Fruit fly (Drosophila melanogaster) whole organism, embryonic: Measurements from ENCODE around the gene wdb.

Source experiments
- BtbVII ChIP-seq: fragments of 200-800 bp; sonication (Bioruptor generic); optimal IDR thresholded peaks from 3 replicates; lab custom pipeline; 2017; ENCODE audit warnings: missing biosample characterization, mild to moderate bottlenecking, missing genetic modification characterization
- CG10543 ChIP-seq: fragments of 200-800 bp; sonication (Bioruptor generic); optimal IDR thresholded peaks from 3 replicates; lab custom pipeline; 2017; ENCODE audit warnings: missing biosample characterization, mild to moderate bottlenecking, missing genetic modification characterization, moderate library complexity
- CG11504 ChIP-seq: fragments of 200-800 bp; sonication (Bioruptor generic); optimal IDR thresholded peaks from 3 replicates; lab custom pipeline; 2019; ENCODE audit warnings: missing biosample characterization, mild to moderate bottlenecking, missing genetic modification characterization, moderate library complexity
- CG12769 ChIP-seq: fragments of 200-800 bp; sonication (Bioruptor generic); optimal IDR thresholded peaks from 2 replicates; lab custom pipeline; 2019; ENCODE audit warnings: missing biosample characterization, mild to moderate bottlenecking, missing genetic modification characterization, moderate library complexity
- CG13624 ChIP-seq: fragments of 200-800 bp; sonication (Bioruptor generic); optimal IDR thresholded peaks from 2 replicates; lab custom pipeline; 2016; ENCODE audit warnings: missing biosample characterization, missing genetic modification characterization
- CG14050 ChIP-seq: fragments of 200-800 bp; sonication (Bioruptor generic); IDR thresholded peaks from 3 replicates; pipeline ENCODE4 v1.3.6; 2022; ENCODE audit warnings: missing biosample characterization, missing genetic modification characterization
- CG14860 ChIP-seq: fragments of 200-800 bp; sonication (Bioruptor generic); IDR thresholded peaks from 3 replicates; pipeline ENCODE4 v1.3.6; 2022; ENCODE audit warnings: missing biosample characterization, missing genetic modification characterization; ENCODE audit not compliant: partially characterized antibody
- CG16863 ChIP-seq: fragments of 200-800 bp; sonication (Bioruptor generic); optimal IDR thresholded peaks from 3 replicates; lab custom pipeline; 2016; ENCODE audit warnings: missing biosample characterization, missing genetic modification characterization
- CG18476 ChIP-seq: fragments of 200-800 bp; sonication (Bioruptor generic); optimal IDR thresholded peaks from 2 replicates; lab custom pipeline; 2016; ENCODE audit warnings: missing biosample characterization, mild to moderate bottlenecking, missing genetic modification characterization
- CG18599 ChIP-seq: fragments of 200-800 bp; sonication (Bioruptor generic); optimal IDR thresholded peaks from 3 replicates; lab custom pipeline; 2017; ENCODE audit warnings: missing biosample characterization, missing genetic modification characterization, mild to moderate bottlenecking, moderate library complexity, missing genetic modification reagents
- CG2120 ChIP-seq: fragments of 200-800 bp; sonication (Bioruptor generic); optimal IDR thresholded peaks from 3 replicates; lab custom pipeline; 2016; ENCODE audit warnings: missing biosample characterization, missing genetic modification characterization
- CG2678 ChIP-seq: fragments of 200-800 bp; sonication (Bioruptor generic); optimal IDR thresholded peaks from 3 replicates; lab custom pipeline; 2019; ENCODE audit warnings: missing biosample characterization, mild to moderate bottlenecking, missing genetic modification characterization, moderate library complexity
- CG3281 ChIP-seq: fragments of 200-800 bp; sonication (Bioruptor generic); optimal IDR thresholded peaks from 3 replicates; lab custom pipeline; 2017; ENCODE audit warnings: missing biosample characterization, mild to moderate bottlenecking, missing genetic modification characterization
- CG5180 ChIP-seq: fragments of 200-800 bp; sonication (Bioruptor generic); optimal IDR thresholded peaks from 3 replicates; lab custom pipeline; 2017; ENCODE audit warnings: missing biosample characterization, missing genetic modification characterization, mild to moderate bottlenecking, moderate library complexity, missing genetic modification reagents
- CG5953 ChIP-seq: fragments of 200-800 bp; sonication (Bioruptor generic); IDR thresholded peaks from 2 replicates; pipeline ENCODE4 v1.3.6; 2022; ENCODE audit warnings: missing biosample characterization, missing genetic modification characterization
- CG6175 ChIP-seq: fragments of 200-800 bp; sonication (Bioruptor generic); IDR thresholded peaks from 3 replicates; pipeline ENCODE4 v1.3.6; 2022; ENCODE audit warnings: missing biosample characterization, missing genetic modification characterization
- CG6689 ChIP-seq: fragments of 200-800 bp; sonication (Bioruptor generic); IDR thresholded peaks from 2 replicates; pipeline ENCODE4 v1.3.6; 2022; ENCODE audit warnings: missing biosample characterization, missing genetic modification characterization
- CG7839 ChIP-seq: fragments of 200-800 bp; sonication (Bioruptor generic); optimal IDR thresholded peaks from 3 replicates; lab custom pipeline; 2018; ENCODE audit warnings: missing biosample characterization, mild to moderate bottlenecking, missing genetic modification characterization, moderate library complexity
- CG8924 ChIP-seq: fragments of 200-800 bp; optimal IDR thresholded peaks from 3 replicates; lab custom pipeline; 2019; ENCODE audit warnings: missing biosample characterization, mild to moderate bottlenecking, missing genetic modification characterization, moderate library complexity
- CG9817 ChIP-seq: fragments of 200-800 bp; sonication (Bioruptor generic); optimal IDR thresholded peaks from 2 replicates; lab custom pipeline; 2018; ENCODE audit warnings: missing biosample characterization, mild to moderate bottlenecking, missing genetic modification characterization, moderate library complexity
- CG9876 ChIP-seq: fragments of 200-800 bp; sonication (Bioruptor generic); optimal IDR thresholded peaks from 2 replicates; lab custom pipeline; 2016; ENCODE audit warnings: missing biosample characterization, missing genetic modification characterization
- Hey ChIP-seq: fragments of 200-800 bp; sonication (Bioruptor generic); optimal IDR thresholded peaks from 3 replicates; lab custom pipeline; 2018; ENCODE audit warnings: missing biosample characterization, mild to moderate bottlenecking, missing genetic modification characterization
- Med ChIP-seq: fragments of 200-800 bp; sonication (Bioruptor generic); peaks from one replicate; lab custom pipeline; 2016; ENCODE audit warnings: missing biosample characterization, missing genetic modification characterization, mild to moderate bottlenecking, inconsistent platforms, moderate library complexity
- Meics ChIP-seq: fragments of 200-800 bp; sonication (Bioruptor generic); optimal IDR thresholded peaks from 2 replicates; lab custom pipeline; 2017; ENCODE audit warnings: missing biosample characterization, mild to moderate bottlenecking, missing genetic modification characterization
- Neu2 ChIP-seq: fragments of 200-800 bp; sonication (Bioruptor generic); optimal IDR thresholded peaks from 3 replicates; lab custom pipeline; 2016; ENCODE audit warnings: missing biosample characterization, missing genetic modification characterization, borderline replicate concordance
- PHDP ChIP-seq: fragments of 200-800 bp; sonication (Bioruptor generic); optimal IDR thresholded peaks from 3 replicates; lab custom pipeline; 2018; ENCODE audit warnings: missing biosample characterization, mild to moderate bottlenecking, missing genetic modification characterization, moderate library complexity
- Pdp1 ChIP-seq, 2 experiments: fragments of 200-800 bp; sonication (Bioruptor generic); optimal IDR thresholded peaks; 3 replicates each; lab custom pipeline; 2016; ENCODE audit warnings: missing biosample characterization in 2 of 2, missing genetic modification characterization in 2 of 2, mild to moderate bottlenecking in 1 of 2, moderate library complexity in 1 of 2
- Sin3A ChIP-seq: fragments of >200 bp; optimal IDR thresholded peaks from 2 replicates; lab custom pipeline; 2018
- Vsx1 ChIP-seq: fragments of 200-800 bp; sonication (Bioruptor generic); optimal IDR thresholded peaks from 2 replicates; lab custom pipeline; 2017; ENCODE audit warnings: missing biosample characterization, mild to moderate bottlenecking, missing genetic modification characterization, missing genetic modification reagents
- bsh ChIP-seq, 2 experiments: fragments of 200-800 bp; sonication (Bioruptor generic); optimal IDR thresholded peaks; 2 replicates each; lab custom pipeline; 2017 to 2018; ENCODE audit warnings: mild to moderate bottlenecking in 2 of 2, missing biosample characterization in 2 of 2, missing genetic modification characterization in 2 of 2, moderate library complexity in 1 of 2
- chinmo ChIP-seq: fragments of 200-800 bp; sonication (Bioruptor generic); IDR thresholded peaks from 4 replicates; pipeline ENCODE4 v1.3.6; 2022; ENCODE audit warnings: missing biosample characterization, missing genetic modification characterization; ENCODE audit not compliant: partially characterized antibody
- dmrt99B ChIP-seq: fragments of 200-800 bp; sonication (Bioruptor generic); optimal IDR thresholded peaks from 2 replicates; lab custom pipeline; 2018; ENCODE audit warnings: missing biosample characterization, mild to moderate bottlenecking, missing genetic modification characterization, moderate library complexity
- en ChIP-seq: fragments of 200-800 bp; sonication (Bioruptor generic); optimal IDR thresholded peaks from 2 replicates; lab custom pipeline; 2016; ENCODE audit warnings: missing biosample characterization, missing genetic modification characterization
- gcm ChIP-seq: fragments of 200-800 bp; sonication (Bioruptor generic); optimal IDR thresholded peaks from 2 replicates; lab custom pipeline; 2019; ENCODE audit warnings: missing biosample characterization, mild to moderate bottlenecking, missing genetic modification characterization, moderate library complexity
- grau ChIP-seq: fragments of 200-800 bp; optimal IDR thresholded peaks from 3 replicates; lab custom pipeline; 2019; ENCODE audit warnings: missing biosample characterization, mild to moderate bottlenecking, missing genetic modification characterization, moderate library complexity
- ham ChIP-seq: fragments of 200-800 bp; sonication (Bioruptor generic); IDR thresholded peaks from 2 replicates; pipeline ENCODE4 v1.3.6; 2022; ENCODE audit warnings: missing biosample characterization, missing genetic modification characterization
- lab ChIP-seq: fragments of 200-800 bp; sonication (Bioruptor generic); optimal IDR thresholded peaks from 3 replicates; lab custom pipeline; 2017; ENCODE audit warnings: missing biosample characterization, missing genetic modification characterization, mild to moderate bottlenecking, moderate library complexity, missing genetic modification reagents
- mirr ChIP-seq: fragments of 200-800 bp; sonication (Bioruptor generic); optimal IDR thresholded peaks from 3 replicates; lab custom pipeline; 2018; ENCODE audit warnings: missing biosample characterization, mild to moderate bottlenecking, missing genetic modification characterization
- p53 ChIP-seq: fragments of 200-800 bp; sonication (Bioruptor generic); optimal IDR thresholded peaks from 2 replicates; lab custom pipeline; 2016; ENCODE audit warnings: missing biosample characterization, missing genetic modification characterization
- pzg ChIP-seq: fragments of 200-800 bp; sonication (Bioruptor generic); optimal IDR thresholded peaks from 3 replicates; lab custom pipeline; 2018; ENCODE audit warnings: missing biosample characterization, mild to moderate bottlenecking, missing genetic modification characterization, moderate library complexity
- sd ChIP-seq: fragments of 200-800 bp; sonication (Bioruptor generic); optimal IDR thresholded peaks from 3 replicates; lab custom pipeline; 2018; ENCODE audit warnings: missing biosample characterization, mild to moderate bottlenecking, missing genetic modification characterization, moderate library complexity
- sens ChIP-seq: fragments of 200-800 bp; sonication (Bioruptor generic); peaks from one replicate; lab custom pipeline; 2016; ENCODE audit warnings: missing biosample characterization, missing genetic modification characterization
- sim ChIP-seq: fragments of 200-800 bp; sonication (Bioruptor generic); IDR thresholded peaks from 2 replicates; pipeline ENCODE4 v1.3.6; 2022; ENCODE audit warnings: missing biosample characterization, missing genetic modification characterization
- sug ChIP-seq: fragments of 200-800 bp; optimal IDR thresholded peaks from 2 replicates; lab custom pipeline; 2019; ENCODE audit warnings: missing biosample characterization, mild to moderate bottlenecking, missing genetic modification characterization, moderate library complexity
- zen ChIP-seq: fragments of 200-800 bp; sonication (Bioruptor generic); optimal IDR thresholded peaks from 3 replicates; lab custom pipeline; 2018; ENCODE audit warnings: missing biosample characterization, mild to moderate bottlenecking, missing genetic modification characterization, moderate library complexity

Gene wdb

dm6 chr3R:27607218-27607929 is 25.3 kb upstream of the wdb start, which contains the start of the genes dsd and Tusp (continued):
- TF ChIP-seq dmrt99B: peak; percentile 68
- no peak for TF ChIP-seq Neu2 (GFP tag; lab: Kevin White, UChicago)
- TF ChIP-seq CG9876: peak; percentile 71
- TF ChIP-seq en (GFP tag; lab: Kevin White, UChicago): no peak

dm6 chr3R:27605534-27606250 is 23.7 kb upstream of the wdb start:
- peak; percentile 44 for TF ChIP-seq BtbVII (GFP tag; lab: Kevin White, UChicago)
- TF ChIP-seq lab: peak; percentile 20
- TF ChIP-seq CG14860 (GFP tag; lab: Robert Waterston, UW): no peak
- peak; percentile 68 for TF ChIP-seq Med (GFP tag; lab: Kevin White, UChicago)
- peak; percentile 12 for TF ChIP-seq CG5180 (GFP tag; lab: Kevin White, UChicago)
- TF ChIP-seq Sin3A (lab: Kevin White, UChicago): no peak
- no peak for TF ChIP-seq CG18476 (GFP tag; lab: Kevin White, UChicago)
- no peak for TF ChIP-seq p53 (GFP tag; lab: Kevin White, UChicago)
- TF ChIP-seq bsh (GFP tag; optimal IDR thresholded peaks at IDR 0.05; lab: Kevin White, UChicago): peak in 1 of 2 experiments; percentile 9
- TF ChIP-seq sug (tag; lab: Kevin White, UChicago): peak; percentile 81
- TF ChIP-seq Meics (GFP tag; lab: Kevin White, UChicago): peak; percentile 7
- peak; percentile 29 for TF ChIP-seq CG12769 (tag; lab: Kevin White, UChicago)
- TF ChIP-seq pzg (GFP tag; lab: Kevin White, UChicago): no peak
- TF ChIP-seq CG11504 (tag; lab: Kevin White, UChicago): peak; percentile 14
- TF ChIP-seq CG6175 (GFP tag; lab: Robert Waterston, UW): peak; percentile 12; the same call in 1 of the 3 replicates
- TF ChIP-seq CG18599 (GFP tag; lab: Kevin White, UChicago): peak; percentile 18
- TF ChIP-seq Vsx1 (GFP tag; lab: Kevin White, UChicago): no peak
- no peak for TF ChIP-seq CG6689 (GFP tag; lab: Robert Waterston, UW)
- peak; percentile 47 for TF ChIP-seq CG2678 (tag; lab: Kevin White, UChicago)
- peak; percentile 32 for TF ChIP-seq CG3281 (GFP tag; lab: Kevin White, UChicago)
- TF ChIP-seq ham (GFP tag; lab: Robert Waterston, UW): no peak
- peak; percentile 79 for TF ChIP-seq sens (GFP tag; lab: Kevin White, UChicago)
- peak; percentile 26 for TF ChIP-seq PHDP
- peak; percentile 47 for TF ChIP-seq CG2120 (GFP tag; lab: Kevin White, UChicago)
- TF ChIP-seq CG5953 (GFP tag; lab: Robert Waterston, UW): 0 out of 2 replicates have a peak, but pooled peaks have one; percentile 35
- TF ChIP-seq CG9817 (tag; lab: Kevin White, UChicago): peak; percentile 5
- TF ChIP-seq sd: peak; percentile 96
- peak; percentile 56 for TF ChIP-seq CG10543 (GFP tag; lab: Kevin White, UChicago)
- TF ChIP-seq chinmo (GFP tag; lab: Robert Waterston, UW): 0 out of 4 replicates have a peak, but pooled peaks have one; percentile 46
- TF ChIP-seq grau (tag; lab: Kevin White, UChicago): peak; percentile 83
- no peak for TF ChIP-seq sim (GFP tag; lab: Robert Waterston, UW)
- peak; percentile 5 for TF ChIP-seq gcm (GFP tag; lab: Kevin White, UChicago)
- no peak for TF ChIP-seq CG14050 (GFP tag; lab: Robert Waterston, UW)
- peak; percentile 49 for TF ChIP-seq Hey (tag; lab: Kevin White, UChicago)
- TF ChIP-seq CG16863 (GFP tag; lab: Kevin White, UChicago): no peak
- TF ChIP-seq mirr: peak; percentile 51
- TF ChIP-seq zen: no peak
- TF ChIP-seq CG8924 (tag; lab: Kevin White, UChicago): peak; percentile 23
- no peak for TF ChIP-seq CG13624 (GFP tag; lab: Kevin White, UChicago)
- TF ChIP-seq Pdp1 (GFP tag; optimal IDR thresholded peaks at IDR 0.05; lab: Kevin White, UChicago): peak in 1 of 2 experiments; percentile 36
- peak; percentile 3 for TF ChIP-seq CG7839 (tag; lab: Kevin White, UChicago)
